Worm (Caenorhabditis elegans) whole organism, dauer: ENCODE data around the gene C48B4.6.

Experiments
- unc-62 ChIP-seq: sonication (generic microtip); optimal IDR thresholded peaks from 2 replicates; lab custom pipeline; 2017; ENCODE audit warnings: missing biosample characterization, missing genetic modification reagents, missing genetic modification characterization

Gene C48B4.6

DNA sequence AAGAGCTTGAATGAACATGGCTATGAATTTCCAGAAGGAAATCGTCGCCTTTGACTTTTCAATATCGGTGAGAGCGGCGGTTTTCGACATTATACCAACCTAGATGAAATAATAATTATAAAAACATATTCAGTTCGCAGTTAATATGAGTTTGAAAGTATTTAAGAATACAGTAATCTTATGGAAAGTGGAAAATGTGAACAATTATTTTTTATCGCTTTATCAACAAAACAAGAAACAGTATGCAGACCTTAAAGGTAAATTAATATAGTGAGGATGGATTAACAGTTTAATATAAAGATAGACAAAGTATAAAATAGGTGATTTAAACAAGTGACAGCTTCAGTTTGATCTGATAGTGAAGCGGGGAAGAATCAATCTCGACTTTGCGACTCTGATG, at the start of gene C48B4.6:
Gene C48B4.6 (minus strand): TSS at position 101 of the 400 bp plus-strand sequence.
- no peak for TF ChIP-seq unc-62 (GFP tag; lab: Kevin White, UChicago)

DNA sequence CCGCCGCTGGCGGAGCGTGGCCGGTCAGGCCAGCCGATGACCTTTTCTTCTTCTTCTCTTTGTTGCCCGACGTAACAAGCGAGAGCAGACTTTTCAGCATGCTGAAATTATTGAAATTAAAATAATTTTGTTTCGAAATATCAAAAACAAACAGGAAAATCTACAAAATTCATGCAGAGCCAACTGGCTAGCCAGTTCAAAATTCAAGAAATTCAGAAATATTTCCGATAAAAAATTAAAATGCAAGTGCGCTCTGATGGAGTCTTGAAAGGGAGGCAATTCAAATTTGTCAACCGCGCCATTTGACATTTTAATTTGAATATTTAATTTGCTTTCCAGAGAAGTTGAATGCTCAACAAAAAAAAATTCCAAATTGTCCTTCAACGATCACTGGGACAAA, 42.3 kb upstream of the C48B4.6 start, which contains the start of gene F58A4.2:
Gene F58A4.2 (minus strand): TSS at position 101 of the 400 bp plus-strand sequence.
- TF ChIP-seq unc-62 (GFP tag; lab: Kevin White, UChicago), result no peak

DNA sequence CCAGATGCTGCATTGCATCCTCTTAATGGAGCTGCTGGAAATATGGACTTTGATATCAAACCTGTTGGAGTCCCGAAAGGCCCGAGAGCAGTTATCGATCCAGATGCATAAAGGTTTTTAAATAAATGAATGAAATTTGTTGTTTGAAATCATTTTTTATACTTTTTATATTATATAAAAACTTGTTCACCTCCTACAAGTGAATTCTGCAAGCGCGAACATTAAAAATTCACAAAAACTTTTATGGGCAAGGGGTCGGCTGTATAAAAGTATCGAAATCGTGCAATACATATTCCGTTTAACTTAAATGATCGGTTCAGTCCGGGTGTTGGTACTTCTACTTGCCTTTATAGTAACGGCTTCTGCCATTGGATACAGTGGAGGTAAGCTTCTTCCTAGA, 39.8 kb upstream of the C48B4.6 start, which contains the start of gene F58A4.1:
Gene F58A4.1 (plus strand): TSS at position 301 of the 400 bp plus-strand sequence.
- TF ChIP-seq unc-62 (GFP tag; lab: Kevin White, UChicago), result no peak

DNA sequence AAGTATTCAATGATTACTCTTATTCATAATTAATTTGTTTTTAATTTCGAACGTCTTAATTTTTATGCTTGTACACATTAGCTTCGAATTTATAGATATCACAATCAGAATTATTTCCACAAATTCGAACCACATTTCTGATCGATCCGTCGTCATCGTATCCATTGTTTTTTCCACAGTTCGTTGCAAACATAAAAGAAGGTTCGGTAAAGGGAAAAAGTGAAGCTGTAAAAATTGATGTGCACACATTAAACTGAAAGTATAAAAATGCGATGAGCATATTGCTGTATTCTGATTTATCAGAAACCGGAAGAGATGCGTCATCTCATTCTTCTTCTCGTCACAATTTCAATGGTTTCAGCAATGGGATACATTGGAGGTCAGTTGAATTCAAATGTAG, 38.7 kb upstream of the C48B4.6 start, which contains the start of gene C48B4.12:
Gene C48B4.12 (plus strand): TSS at position 301 of the 400 bp plus-strand sequence.
- TF ChIP-seq unc-62 (GFP tag; lab: Kevin White, UChicago), result no peak

DNA sequence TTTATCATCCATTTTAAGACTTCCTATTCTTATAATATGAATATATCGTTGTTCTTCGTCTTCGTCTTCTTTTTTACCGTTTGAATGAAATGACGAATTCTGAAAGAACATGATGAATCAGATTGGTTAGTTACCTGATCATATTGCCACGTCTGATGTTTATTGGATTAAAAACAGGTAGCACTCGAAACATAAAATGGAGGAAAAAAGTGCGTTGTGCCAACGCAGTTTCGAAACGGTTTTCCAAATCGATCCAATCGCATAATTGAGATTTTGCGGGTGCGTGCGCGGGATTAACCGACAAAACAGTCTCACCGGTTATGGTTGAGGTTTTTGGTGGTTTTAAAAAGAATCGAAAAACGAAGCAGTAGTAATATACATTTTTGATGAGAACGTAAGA, 37.2 kb upstream of the C48B4.6 start, which contains the start of gene rom-2:
Gene rom-2 (minus strand): TSS at position 101 of the 400 bp plus-strand sequence.
- no peak for TF ChIP-seq unc-62 (GFP tag; lab: Kevin White, UChicago)

DNA sequence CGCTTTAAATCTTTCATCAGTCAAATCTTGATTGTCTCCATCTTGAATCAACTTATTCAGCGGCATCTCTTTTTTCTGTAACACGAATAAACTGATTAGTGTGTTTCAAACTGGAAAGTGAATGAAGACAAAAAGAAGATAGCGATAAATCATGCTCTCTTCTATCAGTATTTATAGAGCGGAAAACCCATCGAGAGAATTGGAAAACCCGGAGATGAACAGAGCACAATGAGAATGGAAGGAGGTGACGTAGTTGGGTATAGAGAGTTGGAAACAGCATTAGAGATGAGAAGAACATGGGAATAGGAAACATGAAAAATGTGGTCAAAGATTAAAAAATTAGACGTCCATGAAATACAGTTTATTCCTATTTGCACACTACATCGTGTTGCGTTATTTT, 33.8 kb upstream of the C48B4.6 start, which contains the start of gene acox-1.5:
Gene acox-1.5 (minus strand): TSS at position 75 of the 400 bp plus-strand sequence.
- no peak for TF ChIP-seq unc-62 (GFP tag; lab: Kevin White, UChicago)

DNA sequence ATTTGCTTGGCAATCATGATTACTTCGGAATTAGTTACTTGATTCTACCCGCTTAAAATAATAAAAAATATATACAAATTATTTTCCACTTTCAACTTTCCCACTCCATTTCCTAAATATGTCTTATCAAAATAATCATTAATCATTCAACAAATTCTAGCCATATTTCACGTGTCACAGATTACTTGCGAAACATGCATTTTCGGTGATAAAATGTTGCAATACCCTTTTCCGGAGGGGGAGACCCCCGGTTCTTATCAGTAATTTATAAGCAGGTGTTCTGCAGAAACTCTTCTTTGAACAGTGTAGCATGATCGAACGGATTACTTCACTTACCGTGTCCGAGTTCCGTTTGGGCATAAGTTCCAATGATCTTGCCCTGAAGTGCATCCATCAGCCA, 31.8 kb upstream of the C48B4.6 start:
- no peak for TF ChIP-seq unc-62 (GFP tag; lab: Kevin White, UChicago)

DNA sequence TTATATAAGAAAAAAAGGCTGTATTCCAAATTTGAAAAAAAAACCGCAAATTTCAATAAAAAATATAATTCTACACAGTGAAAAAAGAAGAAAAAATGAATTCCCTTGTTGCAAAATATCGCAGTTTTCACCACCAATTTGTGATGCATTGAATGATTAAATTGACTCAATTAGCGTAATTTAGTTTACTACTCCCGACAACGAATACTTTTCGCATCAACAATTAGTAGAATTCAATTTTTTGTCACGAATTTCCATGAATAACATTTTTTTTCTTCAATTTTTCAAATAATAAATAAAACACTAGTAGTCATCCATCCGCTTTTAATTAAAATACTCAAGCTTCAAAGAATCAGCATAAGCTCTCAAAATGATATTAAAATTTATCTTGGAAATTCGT, 27.0 kb upstream of the C48B4.6 start:
- no peak for TF ChIP-seq unc-62 (GFP tag; lab: Kevin White, UChicago)

DNA sequence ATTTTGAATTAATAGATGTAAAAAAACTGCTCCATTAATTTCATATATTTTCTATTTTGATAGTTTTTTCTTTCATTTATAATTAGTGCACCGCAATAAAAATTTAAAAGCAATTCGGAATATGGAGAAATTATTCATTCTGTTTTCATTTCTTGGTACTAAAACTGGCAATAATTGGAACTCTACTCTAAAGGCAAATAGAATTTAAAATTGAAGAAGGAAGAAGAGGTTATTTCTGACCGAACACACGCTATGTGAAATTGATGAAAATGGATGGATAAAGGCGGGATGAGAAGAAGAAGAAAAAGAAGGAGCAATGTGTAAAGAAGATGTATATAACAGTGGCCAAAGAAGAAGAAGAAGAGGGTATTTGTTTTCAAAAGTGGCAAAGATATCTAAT, 24.9 kb upstream of the C48B4.6 start:
- no peak for TF ChIP-seq unc-62 (GFP tag; lab: Kevin White, UChicago)

DNA sequence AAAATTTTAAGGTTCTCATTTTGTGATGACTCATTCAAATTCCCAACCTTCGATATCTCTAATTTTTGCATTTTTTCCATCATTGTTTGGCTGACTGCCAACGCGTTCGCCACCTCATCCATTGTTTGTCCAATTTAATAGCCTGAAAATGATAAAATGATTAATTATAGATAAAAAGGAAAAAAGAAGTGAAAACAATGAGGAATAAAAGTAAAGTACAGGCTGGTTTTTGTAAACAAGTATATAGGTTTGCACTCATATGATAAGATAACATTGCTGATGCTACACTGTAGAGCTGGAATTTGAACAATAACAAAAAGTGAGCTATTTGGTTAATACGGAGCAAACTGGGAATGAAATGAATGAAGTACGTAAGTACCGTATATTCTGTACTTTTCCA, 23.9 kb upstream of the C48B4.6 start, which contains the start of gene C48B4.3:
Gene C48B4.3 (minus strand): TSS at position 149 of the 400 bp plus-strand sequence.
- TF ChIP-seq unc-62 (GFP tag; lab: Kevin White, UChicago), result no peak

DNA sequence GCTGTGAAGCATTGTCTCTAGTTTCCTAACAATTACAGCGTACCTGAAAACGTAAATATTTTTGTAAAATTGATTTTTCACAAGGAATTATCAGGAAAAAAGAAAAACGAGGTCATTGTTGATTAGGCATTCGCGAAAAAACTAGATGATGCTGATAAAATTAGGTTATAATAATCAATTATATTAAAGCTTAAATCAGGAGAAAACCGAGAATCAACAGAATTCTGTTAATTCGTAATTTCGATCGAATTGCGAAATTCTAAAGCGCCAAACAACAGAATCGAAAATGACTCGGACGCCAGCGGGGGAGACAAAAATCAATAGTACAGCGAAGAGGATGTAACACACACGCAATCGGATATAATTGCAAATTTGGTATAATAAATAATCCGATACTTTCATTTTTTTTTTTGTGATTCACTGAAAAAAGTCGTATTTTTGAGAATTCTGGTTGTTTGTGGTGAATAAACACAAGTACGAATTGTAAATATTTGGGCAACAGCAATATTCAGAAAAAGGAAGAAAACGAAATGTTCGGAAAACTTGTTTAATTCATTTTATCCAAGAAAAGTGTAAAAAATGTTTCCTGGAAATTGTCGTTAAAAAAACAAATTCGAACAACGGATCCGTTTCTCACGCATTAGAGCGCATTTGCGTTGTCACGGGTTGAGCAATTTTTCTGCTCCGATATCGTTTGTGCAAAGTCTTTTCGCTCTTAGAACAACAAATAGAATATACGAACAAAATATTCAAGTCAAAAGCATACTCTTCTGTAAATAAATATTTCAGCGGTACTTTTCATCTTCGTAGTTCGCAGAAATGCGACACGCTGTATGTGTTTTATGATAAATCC, 21.9 kb upstream of the C48B4.6 start, which contains the start of gene ced-7:
Gene ced-7 (minus strand): TSS at position 51 of the 853 bp plus-strand sequence.
- no peak for TF ChIP-seq unc-62 (GFP tag; lab: Kevin White, UChicago)

DNA sequence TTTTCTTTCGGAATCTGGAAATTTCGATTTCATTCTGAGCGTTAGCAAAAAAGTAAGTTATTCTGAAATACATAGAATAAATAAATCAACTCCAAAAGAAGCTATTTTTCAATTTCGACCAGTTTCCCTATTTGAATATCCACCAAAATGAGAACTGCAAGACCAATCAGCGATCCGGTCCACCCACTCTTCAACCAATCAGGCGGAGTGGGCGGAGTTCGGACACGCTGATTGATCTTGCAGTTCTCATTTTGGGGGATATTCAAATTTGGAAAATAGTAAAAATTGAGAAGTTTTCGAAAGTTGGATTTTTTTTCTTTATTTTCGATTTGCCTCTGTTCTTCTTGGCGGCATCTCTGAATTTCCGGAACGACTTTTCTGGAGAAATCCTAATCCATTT, 12.5 kb upstream of the C48B4.6 start:
- TF ChIP-seq unc-62 (GFP tag; lab: Kevin White, UChicago), result no peak

DNA sequence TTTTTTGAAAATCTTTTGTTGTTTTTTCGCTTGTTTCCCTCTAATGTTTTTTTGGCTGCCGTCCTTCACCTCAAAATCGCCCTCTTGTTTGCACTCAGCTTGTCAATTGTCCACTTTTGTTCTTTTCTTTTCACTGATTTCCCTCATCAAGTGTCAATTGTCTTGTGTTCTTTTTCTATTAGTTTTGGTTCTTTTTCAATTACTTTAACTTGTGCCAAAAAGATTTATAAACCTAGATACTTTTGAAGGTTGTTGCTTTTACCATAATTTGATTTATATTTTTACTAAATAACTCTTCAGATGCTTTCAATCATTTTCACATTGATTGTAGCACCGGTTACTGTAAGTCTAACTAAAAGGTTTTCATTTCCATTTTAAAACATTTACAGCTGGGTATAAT, 10.1 kb upstream of the C48B4.6 start, which contains the start of gene C48B4.13:
Gene C48B4.13 (plus strand): TSS at position 301 of the 400 bp plus-strand sequence.
- TF ChIP-seq unc-62 (GFP tag; lab: Kevin White, UChicago), result no peak

DNA sequence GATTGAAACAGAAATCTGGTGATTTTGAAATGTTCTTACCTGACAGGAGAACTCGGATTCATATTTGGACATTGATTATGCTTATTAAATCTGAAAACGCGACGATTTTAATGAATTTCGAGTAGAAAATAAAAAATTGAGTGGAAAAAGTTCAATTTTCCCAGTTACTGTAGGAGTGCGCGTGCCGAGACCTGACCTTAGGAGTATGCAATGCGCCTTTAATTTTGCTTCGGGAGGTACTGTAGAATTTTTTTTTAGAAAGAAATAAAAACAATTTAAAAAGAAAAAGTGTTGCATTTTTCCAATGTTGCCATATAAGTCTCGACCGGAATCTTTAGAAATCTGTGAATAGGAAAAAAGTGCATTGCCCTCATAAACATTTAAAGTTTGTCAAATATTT, 7.6 kb upstream of the C48B4.6 start, which contains the start of gene C48B4.11:
Gene C48B4.11 (minus strand): TSS at position 143 of the 400 bp plus-strand sequence.
- no peak for TF ChIP-seq unc-62 (GFP tag; lab: Kevin White, UChicago)

DNA sequence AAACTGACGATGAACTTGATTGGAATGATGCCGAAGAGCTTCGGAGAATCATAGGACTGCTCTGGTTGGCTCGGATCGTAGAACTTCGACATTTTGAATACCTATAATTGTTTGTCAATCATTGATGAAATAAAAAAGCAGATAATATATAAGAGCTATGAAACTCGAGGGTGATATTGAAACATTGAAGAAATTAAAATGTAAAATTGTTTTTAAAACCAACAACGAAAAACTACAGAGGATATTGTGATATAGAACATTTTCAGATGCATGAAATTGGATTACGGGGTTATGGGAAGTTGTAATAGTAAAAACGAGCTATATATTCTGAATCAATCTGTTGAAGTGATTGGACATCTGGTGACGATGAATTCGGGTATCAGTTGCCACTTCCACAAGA, 6.0 kb upstream of the C48B4.6 start, which contains the start of gene C48B4.10:
Gene C48B4.10 (minus strand): TSS at position 101 of the 400 bp plus-strand sequence.
- TF ChIP-seq unc-62 (GFP tag; lab: Kevin White, UChicago), result no peak

DNA sequence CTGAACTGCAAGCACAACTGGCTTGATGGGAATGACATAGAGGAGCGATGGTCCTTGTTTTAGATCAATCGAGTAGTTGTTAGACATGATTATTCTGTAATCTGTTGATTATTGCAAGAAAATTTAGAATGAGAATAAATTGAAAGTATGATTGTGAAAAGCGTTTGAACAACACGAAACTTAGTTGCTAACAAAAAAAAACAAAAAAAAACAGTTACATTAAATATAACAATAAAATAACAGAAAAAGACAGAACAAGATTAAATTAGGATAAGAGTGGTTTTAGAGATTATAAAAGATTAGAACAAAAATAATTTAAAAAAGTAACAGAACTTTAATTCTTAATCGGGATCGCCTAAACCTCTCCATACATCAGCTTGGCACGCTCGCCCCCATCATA, 4.9 kb upstream of the C48B4.6 start, which contains the start of gene C48B4.9:
Gene C48B4.9 (minus strand): TSS at position 101 of the 400 bp plus-strand sequence.
- TF ChIP-seq unc-62 (GFP tag; lab: Kevin White, UChicago), result no peak
